Worm (Caenorhabditis elegans) whole organism, midembryonic: ENCODE measurements around the gene F57G12.1.
A peak's percentile ranks its signal among the peaks of the same experiment; 100 is the strongest.

Experiments
- T22C8.4 ChIP-seq: fragments of 200-800 bp; sonication (Bioruptor generic); IDR thresholded peaks from 2 replicates; pipeline ENCODE4 v1.3.6; 2022; ENCODE audit warnings: missing genetic modification characterization, missing compliant biosample characterization
- cog-1 ChIP-seq: sonication (generic microtip); optimal IDR thresholded peaks from 2 replicates; lab custom pipeline; 2016; ENCODE audit warnings: missing genetic modification characterization, missing compliant biosample characterization
- flt-1 ChIP-seq: fragments of 200-800 bp; sonication (Bioruptor generic); IDR thresholded peaks from 2 replicates; pipeline ENCODE4 v1.3.6; 2022; ENCODE audit warnings: missing genetic modification characterization, missing compliant biosample characterization
- klf-2 ChIP-seq: fragments of 200-800 bp; sonication (Bioruptor generic); conservative IDR thresholded peaks from 2 replicates; pipeline ENCODE4 v1.3.6; 2022; ENCODE audit warnings: missing genetic modification reagents, missing genetic modification characterization, missing compliant biosample characterization
- med-1 ChIP-seq: sonication (generic microtip); optimal IDR thresholded peaks from 2 replicates; lab custom pipeline; 2017; ENCODE audit warnings: missing genetic modification characterization, mild to moderate bottlenecking, missing compliant biosample characterization, antibody characterized with exemption, missing genetic modification reagents; ENCODE audit not compliant: insufficient read depth
- ref-1 ChIP-seq: fragments of 200-800 bp; sonication (Bioruptor generic); conservative IDR thresholded peaks from 2 replicates; pipeline ENCODE4 v1.3.6; 2022; ENCODE audit warnings: missing genetic modification reagents, missing genetic modification characterization, missing compliant biosample characterization
- tab-1 ChIP-seq: fragments of 200-800 bp; sonication (Bioruptor generic); IDR thresholded peaks from 2 replicates; pipeline ENCODE4 v1.3.6; 2022; ENCODE audit warnings: missing genetic modification characterization, missing compliant biosample characterization
- ztf-23 ChIP-seq: fragments of 200-800 bp; sonication (Bioruptor generic); IDR thresholded peaks from 2 replicates; pipeline ENCODE4 v1.3.6; 2022; ENCODE audit warnings: missing genetic modification reagents, missing genetic modification characterization, missing compliant biosample characterization
- ztf-29 ChIP-seq: fragments of 200-800 bp; sonication (Bioruptor generic); IDR thresholded peaks from 2 replicates; pipeline ENCODE4 v1.3.6; 2022; ENCODE audit warnings: missing genetic modification reagents, missing genetic modification characterization, missing compliant biosample characterization

Gene F57G12.1

DNA sequence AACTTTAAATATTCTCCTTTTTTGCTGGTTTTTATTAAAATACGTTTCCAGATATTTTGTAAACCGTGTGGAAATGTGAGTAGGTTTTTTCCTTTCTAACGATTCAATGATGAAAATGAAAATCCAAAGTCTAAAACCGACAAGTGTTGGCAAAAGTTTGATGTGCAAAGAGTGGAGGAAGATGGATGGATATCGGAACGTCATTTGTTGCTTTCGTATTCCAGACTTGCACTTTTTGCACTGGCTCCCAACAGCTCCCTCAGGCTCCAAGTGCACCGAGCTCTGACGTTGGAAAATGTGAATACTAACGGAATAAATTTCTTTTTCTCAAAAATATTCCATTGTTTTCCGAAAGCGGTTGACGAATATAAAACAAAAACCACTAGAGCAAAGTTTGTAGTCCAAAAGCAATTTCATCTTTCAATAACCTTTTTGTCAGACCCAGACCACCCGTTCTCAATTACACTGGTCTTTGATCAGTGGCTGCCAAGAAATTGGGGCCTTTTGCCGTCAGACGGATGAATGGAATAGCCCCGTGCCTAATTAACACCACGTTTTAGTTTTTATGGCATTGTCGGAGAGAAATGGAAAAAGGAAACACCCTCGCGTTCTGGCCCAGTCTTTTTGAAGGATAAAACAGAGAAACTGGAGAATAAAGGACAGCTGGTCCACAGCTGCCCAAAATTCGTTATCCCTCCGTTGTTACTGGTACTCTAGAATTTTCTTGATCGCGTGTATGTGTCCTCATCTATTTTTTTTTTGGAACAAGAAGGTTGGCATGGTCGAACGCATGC, 11.4 kb upstream of the F57G12.1 start:
- TF ChIP-seq klf-2 (GFP tag; lab: Robert Waterston, UW) (no peak), flt-1 (0 out of 2 replicates have a peak, but pooled peaks have one; percentile 19), cog-1 (tag; lab: Kevin White, UChicago) (peak; percentile 51), med-1 (GFP tag; lab: Kevin White, UChicago) (no peak)

DNA sequence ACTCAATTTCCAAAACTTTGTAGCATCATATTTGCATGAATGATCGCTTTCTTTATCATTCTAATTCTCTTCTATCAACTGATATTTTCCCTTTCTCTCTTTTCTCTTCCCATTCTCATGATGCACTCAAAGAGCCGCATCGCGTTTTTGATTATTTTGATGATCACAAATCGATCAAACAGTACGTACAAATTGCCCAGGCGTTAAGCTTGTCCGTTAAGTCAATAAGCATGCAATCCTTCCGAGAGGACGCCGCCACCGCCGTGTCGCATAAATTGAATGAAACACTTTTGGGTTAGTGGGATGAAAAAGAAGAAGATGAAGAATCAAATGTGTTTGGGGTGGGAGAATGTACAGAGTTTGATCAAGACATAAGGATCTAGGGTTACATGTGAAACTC, 10.1 kb upstream of the F57G12.1 start:
- no peak for TF ChIP-seq cog-1 (tag; lab: Kevin White, UChicago)
- TF ChIP-seq ztf-29 (GFP tag; lab: Robert Waterston, UW): no peak
- no peak for TF ChIP-seq med-1 (GFP tag; lab: Kevin White, UChicago)
- TF ChIP-seq klf-2 (GFP tag; lab: Robert Waterston, UW): no peak
- no peak for TF ChIP-seq ref-1
- no peak for TF ChIP-seq tab-1 (GFP tag; lab: Robert Waterston, UW)
- TF ChIP-seq ztf-23: no peak
- TF ChIP-seq flt-1: no peak
- TF ChIP-seq T22C8.4: no peak

DNA sequence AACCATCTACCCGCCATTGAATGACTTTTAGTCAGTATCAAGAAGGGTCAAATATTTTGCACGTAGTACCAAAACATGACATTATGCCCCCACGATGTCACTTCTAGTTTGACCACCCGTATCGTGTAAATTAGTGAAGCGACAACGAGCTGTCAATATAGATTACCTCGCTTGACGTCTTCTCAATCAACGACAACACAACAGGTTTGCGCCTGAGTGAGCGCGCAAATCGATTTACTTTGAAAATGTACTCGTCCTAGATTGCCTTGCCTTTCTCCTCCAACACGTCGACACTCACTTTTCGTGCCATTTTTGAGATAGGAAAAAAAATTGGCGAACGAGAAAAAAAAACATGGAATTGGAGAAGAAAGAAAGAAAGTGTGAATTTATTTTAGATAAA, 9.2 kb upstream of the F57G12.1 start:
- no peak for TF ChIP-seq cog-1 (tag; lab: Kevin White, UChicago)
- TF ChIP-seq ztf-23: no peak
- TF ChIP-seq flt-1: no peak
- TF ChIP-seq ref-1: no peak
- no peak for TF ChIP-seq tab-1 (GFP tag; lab: Robert Waterston, UW)
- no peak for TF ChIP-seq T22C8.4
- no peak for TF ChIP-seq ztf-29 (GFP tag; lab: Robert Waterston, UW)
- no peak for TF ChIP-seq med-1 (GFP tag; lab: Kevin White, UChicago)
- no peak for TF ChIP-seq klf-2 (GFP tag; lab: Robert Waterston, UW)

DNA sequence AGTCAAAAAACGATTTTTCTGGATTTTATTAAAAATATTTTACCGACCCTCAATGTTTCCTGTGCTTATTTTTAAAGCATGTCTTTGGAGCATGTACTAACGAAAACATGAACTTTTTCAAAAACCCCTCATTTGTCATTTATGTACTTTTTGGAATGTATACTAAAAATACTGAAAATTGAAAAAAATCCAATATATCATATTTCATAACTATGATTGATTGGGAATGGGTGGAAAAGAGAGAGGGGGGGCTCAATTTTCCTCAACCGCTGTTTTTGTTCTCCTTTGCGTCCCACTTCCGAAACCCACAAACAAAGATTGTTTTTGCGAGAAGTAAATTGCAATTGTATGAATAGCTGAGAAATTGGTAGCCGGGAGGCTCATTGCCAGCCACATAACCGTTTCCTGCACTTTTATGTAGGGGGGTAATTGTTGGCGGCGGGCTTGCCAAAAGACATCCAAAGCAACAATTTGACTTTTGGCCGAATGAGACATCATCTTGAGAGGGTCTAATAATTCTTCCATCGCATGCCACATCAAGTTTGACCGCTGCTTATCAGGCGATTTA, 8.4 kb upstream of the F57G12.1 start:
- no peak for TF ChIP-seq T22C8.4
- TF ChIP-seq tab-1 (GFP tag; lab: Robert Waterston, UW): 0 out of 2 replicates have a peak, but pooled peaks have one; percentile 66

DNA sequence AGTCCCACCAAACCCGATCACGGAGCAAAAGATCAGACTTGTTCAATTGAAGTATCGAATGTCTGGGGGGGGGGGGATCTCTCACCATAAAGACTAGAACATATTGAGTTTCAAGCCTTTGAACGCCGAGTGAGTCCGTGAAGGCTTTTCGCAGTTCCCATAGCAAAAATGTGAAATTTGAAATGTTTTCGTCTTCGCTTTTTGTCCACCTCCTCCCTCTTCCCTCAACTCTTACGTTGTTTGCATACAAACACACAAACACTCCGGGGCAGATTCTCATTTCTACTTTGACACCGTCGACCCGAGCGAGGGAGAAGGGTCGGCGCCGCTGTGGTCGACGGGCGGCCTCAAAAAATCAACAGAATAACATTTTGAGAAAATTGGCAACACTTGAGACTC, 7.6 kb upstream of the F57G12.1 start:
- TF ChIP-seq cog-1 (tag; lab: Kevin White, UChicago): no peak
- no peak for TF ChIP-seq T22C8.4
- no peak for TF ChIP-seq tab-1 (GFP tag; lab: Robert Waterston, UW)
- TF ChIP-seq ref-1: no peak
- no peak for TF ChIP-seq ztf-29 (GFP tag; lab: Robert Waterston, UW)
- no peak for TF ChIP-seq ztf-23
- no peak for TF ChIP-seq klf-2 (GFP tag; lab: Robert Waterston, UW)
- no peak for TF ChIP-seq flt-1
- TF ChIP-seq med-1 (GFP tag; lab: Kevin White, UChicago): no peak

DNA sequence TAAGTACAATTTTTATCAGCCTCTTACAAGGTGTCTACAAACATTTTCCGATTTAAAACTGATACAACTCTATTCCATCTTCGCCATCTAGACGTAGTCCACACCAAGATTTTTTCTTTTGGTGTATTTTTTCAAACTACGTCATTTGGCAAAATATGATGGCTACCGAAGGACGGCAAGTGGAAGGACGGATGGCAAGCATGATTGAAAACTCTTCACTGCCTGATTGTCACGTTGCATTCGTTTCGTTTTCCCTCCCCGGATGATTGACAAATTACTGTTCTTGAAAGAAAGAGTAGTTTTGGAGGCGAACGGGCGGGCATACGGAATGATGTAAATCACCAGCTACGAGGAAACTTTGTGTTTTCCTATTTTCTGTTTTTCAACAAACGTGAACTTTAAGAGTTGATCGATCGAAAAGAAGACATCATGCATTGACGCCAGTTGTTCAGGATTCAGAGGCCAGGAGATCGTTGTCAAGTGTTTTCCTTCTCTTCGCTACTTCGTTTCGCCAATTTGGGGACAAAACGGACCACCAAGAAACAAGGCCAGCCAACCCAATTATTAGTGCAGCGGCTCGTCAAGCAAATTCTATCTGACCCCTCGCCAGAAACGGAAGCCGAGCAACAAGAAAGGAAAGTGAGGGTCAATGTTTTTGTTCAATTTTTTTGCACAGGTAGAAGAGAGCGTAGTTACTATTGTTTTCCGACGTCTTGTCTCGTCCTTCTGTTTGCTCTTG, 7.0 kb upstream of the F57G12.1 start:
- TF ChIP-seq T22C8.4: no peak

DNA sequence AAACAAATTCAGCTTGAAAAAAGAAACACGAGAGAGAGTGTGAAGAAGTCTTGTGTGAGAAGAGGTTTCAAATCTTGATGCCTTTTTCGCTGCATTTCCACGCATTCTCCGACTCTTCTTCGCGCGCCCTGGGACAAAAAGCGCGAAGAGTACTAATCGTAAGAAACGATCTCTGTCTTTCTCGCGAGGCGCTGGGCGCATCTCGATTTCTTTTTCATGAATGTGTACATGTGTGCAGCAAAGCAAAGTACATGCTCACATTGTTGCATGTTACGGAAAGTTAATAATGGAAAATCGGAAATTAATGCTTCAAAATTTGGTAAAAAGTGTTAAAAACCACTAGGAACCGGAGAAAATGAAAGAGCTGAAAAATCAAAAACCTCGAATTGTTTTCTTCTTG, 6.0 kb upstream of the F57G12.1 start:
- TF ChIP-seq med-1 (GFP tag; lab: Kevin White, UChicago) (no peak), tab-1 (GFP tag; lab: Robert Waterston, UW) (no peak), flt-1 (no peak), cog-1 (tag; lab: Kevin White, UChicago) (no peak)

DNA sequence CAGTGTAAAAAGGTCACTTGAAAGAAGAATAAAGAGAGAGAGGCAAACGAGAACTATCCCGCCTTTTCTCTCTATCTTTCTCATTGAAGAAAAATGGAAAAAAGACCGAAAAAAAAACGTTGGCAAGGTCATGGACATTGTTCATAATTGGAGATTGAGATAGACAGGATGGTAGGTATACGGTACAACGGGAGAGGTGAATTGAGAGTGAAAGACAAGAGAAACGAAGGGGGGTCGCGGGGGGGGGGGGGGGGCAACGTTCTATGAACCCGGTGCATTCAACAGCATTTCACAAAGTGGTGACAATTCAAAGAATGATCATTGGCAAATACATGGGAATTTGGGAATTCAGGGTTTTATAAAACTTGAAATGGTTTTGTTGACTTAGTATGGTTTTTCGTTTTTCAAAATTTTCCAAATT, 5.4 kb upstream of the F57G12.1 start:
- TF ChIP-seq flt-1 (0 out of 2 replicates have a peak, but pooled peaks have one; percentile 46), klf-2 (GFP tag; lab: Robert Waterston, UW) (no peak)

DNA sequence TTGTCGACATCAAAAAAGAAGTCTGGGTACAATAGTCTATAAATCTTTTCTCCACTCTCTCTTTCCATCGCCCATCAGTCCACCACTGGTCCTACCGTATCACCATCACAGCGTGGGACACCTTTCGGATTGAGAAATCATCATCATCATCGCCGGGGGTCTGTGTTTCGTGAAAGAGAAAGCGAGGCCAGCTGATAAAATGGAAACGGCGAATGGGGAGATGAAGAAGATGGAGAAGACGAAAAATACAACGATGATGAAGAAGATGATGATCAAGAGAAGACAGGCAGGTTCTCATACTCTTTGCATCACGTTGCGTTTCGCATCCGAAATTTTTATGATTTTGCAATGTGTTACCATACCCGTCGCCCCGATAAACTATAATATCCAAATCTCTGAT, 4.9 kb upstream of the F57G12.1 start:
- no peak for TF ChIP-seq ztf-29 (GFP tag; lab: Robert Waterston, UW)
- TF ChIP-seq cog-1 (tag; lab: Kevin White, UChicago): no peak
- TF ChIP-seq ztf-23: no peak
- no peak for TF ChIP-seq tab-1 (GFP tag; lab: Robert Waterston, UW)
- no peak for TF ChIP-seq med-1 (GFP tag; lab: Kevin White, UChicago)
- TF ChIP-seq T22C8.4: no peak
- no peak for TF ChIP-seq klf-2 (GFP tag; lab: Robert Waterston, UW)
- no peak for TF ChIP-seq flt-1

DNA sequence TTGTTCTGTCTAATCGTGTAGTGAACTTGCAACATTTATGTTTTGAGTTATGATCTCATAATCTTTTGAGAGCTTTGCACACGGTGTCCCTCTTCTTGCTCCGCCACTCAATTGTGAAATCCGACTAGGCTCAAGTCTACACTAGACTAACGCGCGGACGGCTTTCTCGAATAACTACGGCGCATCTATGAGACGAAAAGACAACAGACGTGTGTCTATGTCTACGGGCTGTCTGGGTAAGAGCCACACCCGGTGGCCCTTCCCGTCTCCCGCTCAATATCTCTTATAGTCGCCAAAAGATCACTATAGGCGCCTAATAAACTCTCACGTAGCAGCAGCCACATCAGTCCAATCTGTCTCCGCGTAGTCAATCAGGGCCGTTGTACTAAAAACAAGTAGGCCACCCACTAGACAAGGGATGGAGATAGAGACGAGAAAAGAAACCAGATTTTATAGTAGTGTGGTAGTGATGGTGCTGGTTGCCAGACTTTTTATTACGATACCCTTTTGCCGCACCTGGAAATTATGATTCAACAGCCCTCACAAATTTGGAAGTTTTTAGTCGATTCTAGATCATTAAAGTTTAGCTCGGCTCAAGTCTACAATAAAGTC, 4.3 kb upstream of the F57G12.1 start:
- TF ChIP-seq ztf-23 (no peak), ref-1 (no peak), med-1 (GFP tag; lab: Kevin White, UChicago) (no peak), tab-1 (GFP tag; lab: Robert Waterston, UW) (no peak), klf-2 (GFP tag; lab: Robert Waterston, UW) (no peak), flt-1 (no peak), T22C8.4 (no peak), ztf-29 (GFP tag; lab: Robert Waterston, UW) (no peak), cog-1 (tag; lab: Kevin White, UChicago) (no peak)
